Fruit fly (Drosophila melanogaster) whole organism, prepupa: ENCODE measurements around the gene iPLA2-VIA.
A peak's percentile ranks its signal among the peaks of the same experiment; 100 is the strongest.

Experiments
- CG16779 ChIP-seq: fragments of 200-800 bp; sonication (Bioruptor generic); optimal IDR thresholded peaks from 3 replicates; lab custom pipeline; 2017; ENCODE audit warnings: missing biosample characterization, mild to moderate bottlenecking, missing genetic modification characterization
- CG3032 ChIP-seq: fragments of 200-800 bp; optimal IDR thresholded peaks from 2 replicates; lab custom pipeline; 2019; ENCODE audit warnings: missing biosample characterization, mild to moderate bottlenecking, missing genetic modification characterization, moderate library complexity
- CG6854 ChIP-seq: fragments of 200-800 bp; sonication (Bioruptor generic); optimal IDR thresholded peaks from 2 replicates; lab custom pipeline; 2017; ENCODE audit warnings: missing biosample characterization, mild to moderate bottlenecking, missing genetic modification characterization
- CG9139 ChIP-seq: fragments of 200-800 bp; sonication (Bioruptor generic); optimal IDR thresholded peaks from 3 replicates; lab custom pipeline; 2017; ENCODE audit warnings: missing biosample characterization, mild to moderate bottlenecking, missing genetic modification characterization
- Ets21C ChIP-seq: fragments of 200-800 bp; sonication (Bioruptor generic); optimal IDR thresholded peaks from 3 replicates; lab custom pipeline; 2016; ENCODE audit warnings: missing biosample characterization, missing genetic modification characterization
- Hr39 ChIP-seq: fragments of 200-800 bp; sonication (Bioruptor generic); optimal IDR thresholded peaks from 2 replicates; lab custom pipeline; 2016; ENCODE audit warnings: missing biosample characterization, missing genetic modification characterization
- Lpt ChIP-seq: fragments of 200-800 bp; sonication (Bioruptor generic); optimal IDR thresholded peaks from 3 replicates; lab custom pipeline; 2016; ENCODE audit warnings: missing biosample characterization, missing genetic modification characterization
- OdsH ChIP-seq: fragments of 200-800 bp; sonication (Bioruptor generic); optimal IDR thresholded peaks from 3 replicates; lab custom pipeline; 2016; ENCODE audit warnings: missing biosample characterization, missing genetic modification characterization
- fd59A ChIP-seq: fragments of 200-800 bp; sonication (Bioruptor generic); optimal IDR thresholded peaks from 2 replicates; lab custom pipeline; 2017; ENCODE audit warnings: missing biosample characterization, mild to moderate bottlenecking, missing genetic modification characterization, missing genetic modification reagents
- lz ChIP-seq: fragments of 200-800 bp; sonication (Bioruptor generic); optimal IDR thresholded peaks from 3 replicates; lab custom pipeline; 2016; ENCODE audit warnings: missing biosample characterization, missing genetic modification characterization
- spab ChIP-seq: fragments of 200-800 bp; sonication (Bioruptor generic); optimal IDR thresholded peaks from 2 replicates; lab custom pipeline; 2017; ENCODE audit warnings: missing biosample characterization, mild to moderate bottlenecking, missing genetic modification characterization, missing genetic modification reagents

DNA sequence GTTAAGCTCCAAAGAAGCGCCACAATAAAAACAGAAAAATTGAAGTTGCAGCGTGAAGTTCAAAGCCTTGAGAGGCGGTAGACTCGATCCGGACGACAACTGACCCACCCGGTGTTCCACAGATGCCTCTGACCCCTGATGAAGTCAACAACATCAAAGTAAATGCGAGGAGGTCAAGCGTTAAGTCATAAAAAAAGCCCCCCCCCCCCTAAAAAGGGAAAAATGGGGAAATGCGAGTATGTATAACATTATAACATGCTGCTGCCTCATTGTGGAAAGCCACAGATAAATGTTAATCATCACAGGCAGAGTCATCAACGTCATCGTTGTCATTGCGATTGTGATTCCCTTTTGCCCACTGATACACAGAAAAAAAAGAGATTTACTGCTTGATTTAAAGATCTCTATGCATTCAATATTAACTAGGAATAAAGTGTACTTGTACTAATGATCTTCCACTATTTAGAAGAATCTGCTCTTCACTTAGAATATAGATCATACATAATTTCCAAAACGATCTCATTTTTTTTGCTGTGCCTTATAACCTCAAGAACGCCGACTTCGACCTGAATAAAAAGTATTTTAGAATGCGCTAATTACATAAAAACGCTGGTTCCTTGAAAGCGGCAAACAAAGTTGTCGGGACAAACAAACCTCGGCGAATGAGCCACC lies 13.0 kb downstream of the iPLA2-VIA start:
- TF ChIP-seq lz (GFP tag; lab: Kevin White, UChicago), result no peak
- TF ChIP-seq spab (GFP tag; lab: Kevin White, UChicago), result no peak
- TF ChIP-seq CG3032 (tag; lab: Kevin White, UChicago), result peak; percentile 5
- no peak for TF ChIP-seq Hr39 (GFP tag; lab: Kevin White, UChicago)
- TF ChIP-seq Lpt (GFP tag; lab: Kevin White, UChicago), result no peak
- no peak for TF ChIP-seq CG16779 (tag; lab: Kevin White, UChicago)
- TF ChIP-seq CG9139 (GFP tag; lab: Kevin White, UChicago), result no peak
- TF ChIP-seq OdsH (GFP tag; lab: Kevin White, UChicago), result peak; percentile 8
- TF ChIP-seq Ets21C (GFP tag; lab: Kevin White, UChicago), result no peak
- no peak for TF ChIP-seq CG6854
- TF ChIP-seq fd59A (GFP tag; lab: Kevin White, UChicago), result no peak
